Worm (Caenorhabditis elegans): Measurements from ENCODE around the gene nth-1.

ce11 chrIII:4242225-4242862 lies 51.7 kb downstream of the nth-1 start, which contains the start of gene F43C1.7:
- no peak for TF ChIP-seq ama-1 (optimal IDR thresholded peaks at IDR 0.05)
- no peak for TF ChIP-seq nhr-102 (tag; optimal IDR thresholded peaks at IDR 0.05)

All from whole organism, L4 larva.